Worm (Caenorhabditis elegans): ENCODE measurements around the gene lurp-3.

The lurp-3 gene

DNA sequence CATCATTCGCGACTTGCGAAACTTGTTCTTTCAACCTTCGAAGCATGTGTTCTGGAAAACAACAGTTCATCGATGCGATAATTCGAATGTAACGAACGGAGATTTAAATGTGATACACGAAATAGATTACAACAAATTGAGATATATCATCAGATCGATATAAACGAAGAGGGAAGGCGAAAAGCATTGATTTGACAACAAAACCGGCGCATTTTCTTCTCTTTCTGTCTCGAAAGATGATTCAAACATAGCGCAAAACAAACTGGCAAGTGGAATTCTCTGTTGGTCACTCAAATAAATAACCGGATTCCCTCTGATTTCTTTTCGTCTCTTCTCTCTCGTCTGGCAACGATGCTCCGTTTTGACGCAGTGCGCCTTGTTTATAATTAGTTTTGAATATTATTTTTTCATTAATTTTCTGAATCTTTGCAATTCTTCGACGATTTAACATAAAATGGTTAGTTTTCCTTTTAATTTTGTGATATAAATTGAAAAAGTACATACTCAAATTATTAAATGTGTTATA is 41.8 kb downstream of the lurp-3 start, which contains the start of the genes eea-1 and gut-2:
eea-1 (minus strand) TSS at position 51 of the 526 bp plus-strand sequence.
gut-2 (plus strand) TSS at position 369 of the 526 bp plus-strand sequence.
- peak; percentile 32 for TF ChIP-seq lsl-1 (GFP tag; optimal IDR thresholded peaks at IDR 0.05)
- peak; percentile 29; the same call in 1 of the 2 replicates for TF ChIP-seq hmg-1.2 (GFP tag; IDR thresholded peaks at IDR 0.05)
- TF ChIP-seq dox-1 (GFP tag; IDR thresholded peaks at IDR 0.05): peak; percentile 65; the same call in 1 of the 2 replicates
- no peak for TF ChIP-seq madf-8 (GFP tag; conservative IDR thresholded peaks at IDR 0.05)
- TF ChIP-seq K12H6.12 (tag; optimal IDR thresholded peaks at IDR 0.05): peak; percentile 5
- no peak for TF ChIP-seq snpc-4 (GFP tag; optimal IDR thresholded peaks at IDR 0.05)
- peak in 1 of 4 experiments; percentile 50 for TF ChIP-seq snpc-4 (tag; optimal IDR thresholded peaks at IDR 0.05)
- TF ChIP-seq cebp-1 (GFP tag; IDR thresholded peaks at IDR 0.05): no peak
- peak; percentile 7 for TF ChIP-seq cebp-1 (tag; optimal IDR thresholded peaks at IDR 0.05)
- peak; percentile 7 for TF ChIP-seq tbp1 (GFP tag; optimal IDR thresholded peaks at IDR 0.05)
- peak; percentile 32 for TF ChIP-seq F23B12.7 (tag; optimal IDR thresholded peaks at IDR 0.05; ENCODE audit: insufficient read depth)
- peak; percentile 98 for TF ChIP-seq attf-3 (GFP tag; conservative IDR thresholded peaks at IDR 0.05)
- TF ChIP-seq snpc-3.4 (tag; optimal IDR thresholded peaks at IDR 0.05): no peak
- TF ChIP-seq lin-40 (tag; optimal IDR thresholded peaks at IDR 0.05): peak; percentile 26
- no peak for TF ChIP-seq zfh-2 (GFP tag; conservative IDR thresholded peaks at IDR 0.05)

DNA sequence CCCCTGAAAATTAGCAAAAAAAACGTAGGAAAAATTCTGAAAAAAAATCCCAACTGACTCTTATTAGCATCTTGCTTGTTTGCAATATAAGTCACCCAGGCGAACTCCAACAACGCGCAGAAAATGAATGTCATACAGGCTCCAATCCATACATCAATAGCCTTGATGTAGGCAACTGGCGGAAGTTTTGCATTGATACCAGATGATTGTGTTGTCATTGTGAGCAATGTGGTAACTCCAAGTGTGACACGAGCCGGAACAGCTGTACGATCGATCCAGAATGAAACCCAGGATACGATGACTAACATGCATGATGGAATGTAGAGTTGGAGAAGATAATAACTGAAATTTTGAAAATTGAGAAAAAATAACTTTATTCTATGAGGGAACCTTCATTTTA is 43.7 kb downstream of the lurp-3 start:
- TF ChIP-seq F52B5.7 (tag; optimal IDR thresholded peaks at IDR 0.05): no peak
- no peak for TF ChIP-seq ztf-25 (GFP tag; IDR thresholded peaks at IDR 0.05)
- no peak for TF ChIP-seq lin-26 (GFP tag; IDR thresholded peaks at IDR 0.05)
- no peak for TF ChIP-seq attf-6 (GFP tag; IDR thresholded peaks at IDR 0.05)
- TF ChIP-seq attf-3 (GFP tag; conservative IDR thresholded peaks at IDR 0.05): no peak
- no peak for TF ChIP-seq F39B2.1 (GFP tag; IDR thresholded peaks at IDR 0.05)
- TF ChIP-seq let-526 (GFP tag; IDR thresholded peaks at IDR 0.05): no peak
- no peak for TF ChIP-seq ceh-79 (tag; optimal IDR thresholded peaks at IDR 0.05)
- TF ChIP-seq gei-17 (GFP tag; optimal IDR thresholded peaks at IDR 0.05): no peak
- TF ChIP-seq nhr-90 (tag; optimal IDR thresholded peaks at IDR 0.05): no peak
- no peak for TF ChIP-seq let-607 (tag; optimal IDR thresholded peaks at IDR 0.05)
- no peak for TF ChIP-seq snpc-1.3 (tag; optimal IDR thresholded peaks at IDR 0.05; ENCODE audit: insufficient read depth)
- TF ChIP-seq mcd-1 (GFP tag; IDR thresholded peaks at IDR 0.05): no peak
- TF ChIP-seq die-1 (tag; optimal IDR thresholded peaks at IDR 0.05): no peak

DNA sequence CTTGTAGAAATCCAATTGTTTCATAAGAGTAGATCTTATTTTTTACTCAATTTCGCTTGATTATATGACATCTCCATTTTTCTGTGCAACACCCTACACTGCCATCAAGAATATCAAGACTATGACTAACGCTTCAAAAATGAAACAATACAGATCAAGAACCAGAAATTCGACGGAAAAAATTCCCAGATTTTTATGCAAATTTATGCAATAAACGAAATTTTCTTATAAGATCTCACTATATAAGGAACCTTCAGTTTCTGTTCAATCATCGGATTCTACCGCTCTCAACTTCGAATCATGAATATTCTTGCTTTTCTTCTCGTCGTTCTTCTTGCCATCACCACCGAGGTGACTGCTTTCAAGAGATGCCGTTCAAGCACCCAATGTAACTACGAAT is 50.8 kb downstream of the lurp-3 start, which contains the start of gene R11G10.4:
R11G10.4 (plus strand) TSS at position 301 of the 400 bp plus-strand sequence.
- TF ChIP-seq T26A5.8 (tag; optimal IDR thresholded peaks at IDR 0.05) (no peak), Y56A3A.18 (GFP tag; IDR thresholded peaks at IDR 0.05) (no peak), zfh-2 (GFP tag; conservative IDR thresholded peaks at IDR 0.05) (no peak), F37B4.10 (GFP tag; IDR thresholded peaks at IDR 0.05) (no peak), unc-130 (GFP tag; optimal IDR thresholded peaks at IDR 0.05) (no peak)

DNA sequence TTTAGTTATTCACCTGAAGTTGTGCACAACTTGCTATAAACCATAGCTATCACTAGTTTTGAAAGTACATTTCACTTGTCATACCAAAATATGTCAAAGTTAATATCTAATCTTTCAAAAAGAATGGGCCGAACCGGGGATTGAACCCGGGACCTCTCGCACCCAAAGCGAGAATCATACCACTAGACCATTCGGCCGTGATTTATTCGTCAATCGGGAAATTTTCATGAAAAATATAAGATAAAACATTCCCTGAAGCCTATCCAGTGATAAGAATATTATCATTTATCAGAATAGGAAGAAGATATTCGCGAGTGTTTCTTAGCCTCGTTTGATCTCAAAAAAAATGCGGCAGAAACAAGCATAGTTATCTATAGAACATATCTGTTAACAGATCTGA is 51.5 kb downstream of the lurp-3 start:
- TF ChIP-seq rpc-1 (optimal IDR thresholded peaks at IDR 0.05) (peak; percentile 37), rpc-1 (tag; optimal IDR thresholded peaks at IDR 0.05) (peak; percentile 70), tbp1 (GFP tag; optimal IDR thresholded peaks at IDR 0.05) (peak; percentile 77), him-1 (tag; optimal IDR thresholded peaks at IDR 0.05) (peak; percentile 38), B0261.1 (tag; optimal IDR thresholded peaks at IDR 0.05) (peak; percentile 46)
